Worm (Caenorhabditis elegans) whole organism, L2 larva: ENCODE results near the gene tmed-1.

Experiments used
- ama-1 ChIP-seq: fragments of 150-350 bp; optimal IDR thresholded peaks from 2 replicates; lab custom pipeline; 2018; ENCODE audit warnings: inconsistent platforms
- ceh-82 ChIP-seq: fragments of 150-350 bp; optimal IDR thresholded peaks from 2 replicates; lab custom pipeline; 2014; ENCODE audit warnings: missing biosample characterization, missing genetic modification characterization
- mbf-1 ChIP-seq: sonication (generic microtip); optimal IDR thresholded peaks from 2 replicates; lab custom pipeline; 2017; ENCODE audit warnings: missing biosample characterization, missing genetic modification characterization
- sem-4 ChIP-seq: fragments of 150-350 bp; optimal IDR thresholded peaks from 2 replicates; lab custom pipeline; 2014; ENCODE audit warnings: missing biosample characterization, missing genetic modification reagents, missing genetic modification characterization
- skn-1 ChIP-seq: sonication (generic microtip); optimal IDR thresholded peaks from 2 replicates; lab custom pipeline; 2017; ENCODE audit warnings: missing biosample characterization, missing genetic modification characterization
- unc-62 ChIP-seq: fragments of 150-350 bp; optimal IDR thresholded peaks from 2 replicates; lab custom pipeline; 2014; ENCODE audit warnings: missing biosample characterization, missing genetic modification reagents, missing genetic modification characterization
- zag-1 ChIP-seq: fragments of 150-350 bp; optimal IDR thresholded peaks from 2 replicates; lab custom pipeline; 2014; ENCODE audit warnings: missing biosample characterization, missing genetic modification characterization

ce11 chrIV:12057508-12057907 lies 20.5 kb downstream of the tmed-1 start, which contains the start of gene K08E4.3:
- no peak for TF ChIP-seq ama-1 (lab: Kevin White, UChicago)
- no peak for TF ChIP-seq unc-62 (GFP tag; lab: Kevin White, UChicago)
- no peak for TF ChIP-seq skn-1 (tag; lab: Kevin White, UChicago)
- TF ChIP-seq mbf-1 (tag; lab: Kevin White, UChicago): no peak
- no peak for TF ChIP-seq sem-4 (tag; lab: Kevin White, UChicago)
- no peak for TF ChIP-seq zag-1 (tag; lab: Kevin White, UChicago)
- TF ChIP-seq ceh-82: no peak
